Fruit fly (Drosophila melanogaster) whole organism, embryonic: Measurements from ENCODE around the gene halo.

Experiments used
- Antp ChIP-seq: fragments of 200-800 bp; sonication (Bioruptor generic); optimal IDR thresholded peaks from 3 replicates; lab custom pipeline; 2016; ENCODE audit warnings: missing biosample characterization, missing genetic modification characterization
- Atf6 ChIP-seq: fragments of 200-800 bp; sonication (Bioruptor generic); IDR thresholded peaks from 2 replicates; pipeline ENCODE4 v1.3.6; 2022; ENCODE audit warnings: missing biosample characterization, missing genetic modification characterization
- Blimp-1 ChIP-seq: fragments of 200-800 bp; sonication (Bioruptor generic); optimal IDR thresholded peaks from 3 replicates; lab custom pipeline; 2018; ENCODE audit warnings: missing biosample characterization, missing genetic modification characterization, mild to moderate bottlenecking, moderate library complexity, missing genetic modification reagents
- CG10431 ChIP-seq: fragments of 200-800 bp; sonication (Bioruptor generic); optimal IDR thresholded peaks from 3 replicates; lab custom pipeline; 2018; ENCODE audit warnings: missing biosample characterization, mild to moderate bottlenecking, missing genetic modification characterization
- CG12219 ChIP-seq: fragments of 200-800 bp; sonication (Bioruptor generic); optimal IDR thresholded peaks from 3 replicates; lab custom pipeline; 2018; ENCODE audit warnings: missing biosample characterization, mild to moderate bottlenecking, missing genetic modification characterization
- CG14441 ChIP-seq: fragments of 200-800 bp; sonication (Bioruptor generic); IDR thresholded peaks from 2 replicates; pipeline ENCODE4 v1.3.6; 2022; ENCODE audit warnings: missing biosample characterization, missing genetic modification characterization
- CG15514 ChIP-seq: fragments of 200-800 bp; sonication (Bioruptor generic); optimal IDR thresholded peaks from 3 replicates; lab custom pipeline; 2017; ENCODE audit warnings: missing biosample characterization, missing genetic modification characterization, mild to moderate bottlenecking, moderate library complexity, missing genetic modification reagents
- CG17802 ChIP-seq: fragments of 200-800 bp; sonication (Bioruptor generic); optimal IDR thresholded peaks from 2 replicates; lab custom pipeline; 2018; ENCODE audit warnings: missing biosample characterization, mild to moderate bottlenecking, missing genetic modification characterization, moderate library complexity
- CG1832 ChIP-seq: fragments of 200-800 bp; sonication (Bioruptor generic); optimal IDR thresholded peaks from 2 replicates; lab custom pipeline; 2017; ENCODE audit warnings: missing biosample characterization, mild to moderate bottlenecking, missing genetic modification characterization, inconsistent platforms
- CG2199 ChIP-seq: fragments of 200-800 bp; sonication (Bioruptor generic); IDR thresholded peaks from 3 replicates; pipeline ENCODE4 v1.3.6; 2022; ENCODE audit warnings: missing biosample characterization, missing genetic modification characterization
- CG2889 ChIP-seq: fragments of 200-800 bp; sonication (Bioruptor generic); IDR thresholded peaks from 3 replicates; pipeline ENCODE4 v1.3.6; 2022; ENCODE audit warnings: missing biosample characterization, missing genetic modification characterization
- CG43689 ChIP-seq: fragments of 200-800 bp; sonication (Bioruptor generic); IDR thresholded peaks from 2 replicates; pipeline ENCODE4 v1.3.6; 2022; ENCODE audit warnings: missing biosample characterization, missing genetic modification characterization
- CG4424 ChIP-seq: fragments of 200-800 bp; sonication (Bioruptor generic); optimal IDR thresholded peaks from 3 replicates; lab custom pipeline; 2016; ENCODE audit warnings: missing biosample characterization, missing genetic modification characterization
- CG4730 ChIP-seq: fragments of 200-800 bp; sonication (Bioruptor generic); IDR thresholded peaks from 2 replicates; pipeline ENCODE4 v1.3.6; 2022; ENCODE audit warnings: missing biosample characterization, missing genetic modification characterization
- CG6683 ChIP-seq: fragments of 200-800 bp; sonication (Bioruptor generic); optimal IDR thresholded peaks from 2 replicates; lab custom pipeline; 2017; ENCODE audit warnings: missing biosample characterization, mild to moderate bottlenecking, missing genetic modification characterization, missing genetic modification reagents
- CG6813 ChIP-seq: fragments of 200-800 bp; sonication (Bioruptor generic); optimal IDR thresholded peaks from 2 replicates; lab custom pipeline; 2017; ENCODE audit warnings: missing biosample characterization, missing genetic modification characterization, mild to moderate bottlenecking, moderate library complexity, missing genetic modification reagents
- CG7745 ChIP-seq: fragments of 200-800 bp; sonication (Bioruptor generic); optimal IDR thresholded peaks from 2 replicates; lab custom pipeline; 2018; ENCODE audit warnings: missing biosample characterization, mild to moderate bottlenecking, missing genetic modification characterization, moderate library complexity
- CG8089 ChIP-seq: fragments of 200-800 bp; sonication (Bioruptor generic); optimal IDR thresholded peaks from 3 replicates; lab custom pipeline; 2016; ENCODE audit warnings: missing biosample characterization, missing genetic modification characterization
- CG8478 ChIP-seq: fragments of >200 bp; optimal IDR thresholded peaks from 2 replicates; lab custom pipeline; 2018
- Chrac-16 ChIP-seq: fragments of 200-800 bp; sonication (Bioruptor generic); optimal IDR thresholded peaks from 3 replicates; lab custom pipeline; 2016; ENCODE audit warnings: missing biosample characterization, missing genetic modification characterization
- D19A ChIP-seq: fragments of 200-800 bp; optimal IDR thresholded peaks from 3 replicates; lab custom pipeline; 2019; ENCODE audit warnings: missing biosample characterization, mild to moderate bottlenecking, missing genetic modification characterization, moderate library complexity
- Dip3 ChIP-seq: fragments of 200-800 bp; sonication (Bioruptor generic); optimal IDR thresholded peaks from 3 replicates; lab custom pipeline; 2016; ENCODE audit warnings: missing biosample characterization, missing genetic modification characterization
- Fer2 ChIP-seq: fragments of 200-800 bp; sonication (Bioruptor generic); optimal IDR thresholded peaks from 2 replicates; lab custom pipeline; 2018; ENCODE audit warnings: missing biosample characterization, mild to moderate bottlenecking, missing genetic modification characterization, moderate library complexity
- Fer3 ChIP-seq: fragments of 200-800 bp; sonication (Bioruptor generic); optimal IDR thresholded peaks from 2 replicates; lab custom pipeline; 2018; ENCODE audit warnings: missing biosample characterization, mild to moderate bottlenecking, missing genetic modification characterization, moderate library complexity
- Gsc ChIP-seq: fragments of 200-800 bp; sonication (Bioruptor generic); IDR thresholded peaks from 2 replicates; pipeline ENCODE4 v1.3.6; 2022; ENCODE audit warnings: missing biosample characterization, missing genetic modification characterization
- Mrtf ChIP-seq: fragments of 200-800 bp; sonication (Bioruptor generic); IDR thresholded peaks from 3 replicates; pipeline ENCODE4 v1.3.6; 2022; ENCODE audit warnings: missing biosample characterization, missing genetic modification characterization
- NFAT ChIP-seq: fragments of 200-800 bp; sonication (Bioruptor generic); IDR thresholded peaks from 2 replicates; pipeline ENCODE4 v1.3.6; 2022; ENCODE audit warnings: missing biosample characterization, missing genetic modification characterization
- PHDP ChIP-seq: fragments of 200-800 bp; sonication (Bioruptor generic); optimal IDR thresholded peaks from 3 replicates; lab custom pipeline; 2018; ENCODE audit warnings: missing biosample characterization, mild to moderate bottlenecking, missing genetic modification characterization, moderate library complexity
- Rfx ChIP-seq: fragments of 200-800 bp; sonication (Bioruptor generic); IDR thresholded peaks from 2 replicates; pipeline ENCODE4 v1.3.6; 2022; ENCODE audit warnings: missing biosample characterization, missing genetic modification characterization
- TFAM ChIP-seq: fragments of 200-800 bp; sonication (Bioruptor generic); optimal IDR thresholded peaks from 2 replicates; lab custom pipeline; 2017; ENCODE audit warnings: missing biosample characterization, missing genetic modification characterization, inconsistent platforms
- Tbp ChIP-seq: fragments of >200 bp; optimal IDR thresholded peaks from 2 replicates; lab custom pipeline; 2018; ENCODE audit warnings: missing biosample characterization, missing genetic modification characterization
- Usf ChIP-seq: fragments of 200-800 bp; sonication (Bioruptor generic); optimal IDR thresholded peaks from 2 replicates; lab custom pipeline; 2017; ENCODE audit warnings: missing genotype, missing biosample characterization, missing genetic modification characterization
- Xbp1 ChIP-seq: fragments of 200-800 bp; sonication (Bioruptor generic); optimal IDR thresholded peaks from 3 replicates; lab custom pipeline; 2016; ENCODE audit warnings: missing biosample characterization, mild to moderate bottlenecking, missing genetic modification characterization
- cas ChIP-seq: fragments of 200-800 bp; sonication (Bioruptor generic); IDR thresholded peaks from 2 replicates; pipeline ENCODE4 v1.3.6; 2022; ENCODE audit warnings: missing biosample characterization, missing genetic modification characterization
- fru ChIP-seq: fragments of >200 bp; optimal IDR thresholded peaks from 2 replicates; lab custom pipeline; 2017
- ftz-f1 ChIP-seq: fragments of 200-800 bp; sonication (Bioruptor generic); optimal IDR thresholded peaks from 2 replicates; lab custom pipeline; 2016; ENCODE audit warnings: missing biosample characterization, missing genetic modification characterization
- gce ChIP-seq: fragments of 200-800 bp; sonication (Bioruptor generic); IDR thresholded peaks from 3 replicates; pipeline ENCODE4 v1.3.6; 2022; ENCODE audit warnings: missing biosample characterization, missing genetic modification characterization
- insv ChIP-seq, 2 experiments: fragments of 200-800 bp; sonication (Bioruptor generic); optimal IDR thresholded peaks; 3 replicates each; lab custom pipeline; 2016 to 2018; ENCODE audit warnings: missing biosample characterization in 2 of 2, missing genetic modification characterization in 2 of 2
- lov ChIP-seq, 2 experiments: fragments of 200-800 bp in 1 of 2; fragments of >200 bp in 1 of 2; sonication (Bioruptor generic) in 1 of 2; IDR thresholded peaks in 1 of 2; optimal IDR thresholded peaks in 1 of 2; 2 replicates in 1 of 2; 3 replicates in 1 of 2; pipeline versions ENCODE4 v1.3.6 to Lab custom; 2017 to 2022; ENCODE audit warnings: missing biosample characterization in 1 of 2, missing genetic modification characterization in 1 of 2
- luna ChIP-seq: fragments of 200-800 bp; sonication (Bioruptor generic); optimal IDR thresholded peaks from 2 replicates; lab custom pipeline; 2016; ENCODE audit warnings: missing biosample characterization, missing genetic modification characterization
- otp ChIP-seq: fragments of 200-800 bp; sonication (Bioruptor generic); IDR thresholded peaks from 3 replicates; pipeline ENCODE4, ENCODE4 v1.3.6; 2022; ENCODE audit warnings: missing biosample characterization, missing genetic modification characterization
- peb ChIP-seq: fragments of 200-800 bp; sonication (Bioruptor generic); IDR thresholded peaks from 2 replicates; pipeline ENCODE4 v1.3.6; 2022; ENCODE audit warnings: missing biosample characterization, missing genetic modification characterization
- pros ChIP-seq: fragments of 200-800 bp; sonication (Bioruptor generic); optimal IDR thresholded peaks from 3 replicates; lab custom pipeline; 2019; ENCODE audit warnings: missing biosample characterization, mild to moderate bottlenecking, missing genetic modification characterization, moderate library complexity
- pum ChIP-seq: fragments of 200-800 bp; sonication (Bioruptor generic); optimal IDR thresholded peaks from 2 replicates; lab custom pipeline; 2016; ENCODE audit warnings: missing biosample characterization, missing genetic modification characterization
- seq ChIP-seq: fragments of 200-800 bp; sonication (Bioruptor generic); IDR thresholded peaks from 2 replicates; pipeline ENCODE4 v1.3.6; 2022; ENCODE audit warnings: missing biosample characterization, missing genetic modification characterization
- shn ChIP-seq: fragments of 200-800 bp; sonication (Bioruptor generic); optimal IDR thresholded peaks from 3 replicates; lab custom pipeline; 2016; ENCODE audit warnings: missing biosample characterization, missing genetic modification characterization
- slbo ChIP-seq: fragments of 200-800 bp; sonication (Bioruptor generic); IDR thresholded peaks from 2 replicates; pipeline ENCODE4 v1.3.6; 2022; ENCODE audit warnings: missing biosample characterization, missing genetic modification characterization
- sqz ChIP-seq: fragments of 200-800 bp; sonication (Bioruptor generic); optimal IDR thresholded peaks from 3 replicates; lab custom pipeline; 2018; ENCODE audit warnings: missing biosample characterization, mild to moderate bottlenecking, missing genetic modification characterization
- stc ChIP-seq: fragments of 200-800 bp; sonication (Bioruptor generic); IDR thresholded peaks from 2 replicates; pipeline ENCODE4 v1.3.6; 2022; ENCODE audit warnings: missing biosample characterization, missing genetic modification characterization
- tna ChIP-seq: fragments of 200-800 bp; sonication (Bioruptor generic); IDR thresholded peaks from 2 replicates; pipeline ENCODE4 v1.3.6; 2022; ENCODE audit warnings: missing biosample characterization, missing genetic modification characterization; ENCODE audit not compliant: partially characterized antibody
- toy ChIP-seq: fragments of 200-800 bp; sonication (Bioruptor generic); IDR thresholded peaks from 2 replicates; pipeline ENCODE4 v1.3.6; 2022; ENCODE audit warnings: missing biosample characterization, missing genetic modification characterization
- zfh2 ChIP-seq: fragments of 200-800 bp; sonication (Bioruptor generic); optimal IDR thresholded peaks from 2 replicates; lab custom pipeline; 2016; ENCODE audit warnings: missing biosample characterization, missing genetic modification characterization

halo gene

DNA sequence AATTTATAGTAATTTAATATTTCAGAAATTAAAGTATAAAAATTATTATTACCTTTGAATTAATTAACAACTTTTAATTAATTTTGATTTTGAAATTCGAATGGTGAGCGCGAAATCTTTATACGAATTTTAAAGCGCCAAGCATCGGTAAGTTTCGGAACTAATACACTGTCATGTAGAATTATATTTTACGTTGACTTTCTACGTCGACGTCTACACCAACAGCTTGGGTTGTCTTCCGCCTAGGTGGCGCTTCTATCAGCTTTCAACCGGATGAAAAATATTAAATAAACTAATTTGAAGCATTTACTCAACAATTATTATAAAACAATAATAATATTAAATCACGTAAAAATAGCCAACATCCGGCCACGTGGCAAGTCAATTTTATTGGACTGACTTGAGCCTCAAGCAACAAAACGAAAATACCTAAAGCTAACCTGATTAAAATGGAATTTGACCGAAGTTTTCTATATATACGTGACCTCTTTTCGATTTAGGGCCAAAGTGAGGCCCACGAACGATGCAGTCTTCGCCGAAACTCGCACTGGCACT lies 26.1 kb downstream of the halo start, which contains the start of gene CG31928 (continued):
- TF ChIP-seq CG2199 (GFP tag; lab: Robert Waterston, UW) (no peak), insv (GFP tag; optimal IDR thresholded peaks at IDR 0.05; lab: Kevin White, UChicago) (no peak), Rfx (GFP tag; lab: Robert Waterston, UW) (peak; percentile 72), stc (GFP tag; lab: Robert Waterston, UW) (no peak), Dip3 (GFP tag; lab: Kevin White, UChicago) (no peak), Antp (GFP tag; lab: Kevin White, UChicago) (no peak), CG12219 (GFP tag; lab: Kevin White, UChicago) (no peak), toy (GFP tag; lab: Robert Waterston, UW) (no peak), CG1832 (GFP tag; lab: Kevin White, UChicago) (no peak), TFAM (GFP tag; lab: Kevin White, UChicago) (no peak), pros (no peak), CG10431 (GFP tag; lab: Kevin White, UChicago) (no peak), CG4424 (GFP tag; lab: Kevin White, UChicago) (no peak), CG6683 (GFP tag; lab: Kevin White, UChicago) (no peak), peb (GFP tag; lab: Robert Waterston, UW) (no peak), sqz (no peak), seq (GFP tag; lab: Robert Waterston, UW) (no peak), CG17802 (tag; lab: Kevin White, UChicago) (no peak), CG6813 (no peak), zfh2 (GFP tag; lab: Kevin White, UChicago) (no peak), Usf (GFP tag; lab: Kevin White, UChicago) (no peak), NFAT (GFP tag; lab: Robert Waterston, UW) (no peak; the same call in 1 of the 2 replicates), Atf6 (GFP tag; lab: Robert Waterston, UW) (no peak), CG4730 (GFP tag; lab: Robert Waterston, UW) (no peak), Mrtf (GFP tag; lab: Robert Waterston, UW) (no peak), tna (no peak), Gsc (GFP tag; lab: Robert Waterston, UW) (no peak), pum (GFP tag; lab: Kevin White, UChicago) (no peak), CG8089 (GFP tag; lab: Kevin White, UChicago) (no peak), CG7745 (tag; lab: Kevin White, UChicago) (no peak), CG43689 (GFP tag; lab: Robert Waterston, UW) (no peak), ftz-f1 (no peak), shn (GFP tag; lab: Kevin White, UChicago) (no peak), Blimp-1 (GFP tag; lab: Kevin White, UChicago) (no peak), luna (GFP tag; lab: Kevin White, UChicago) (no peak), CG15514 (GFP tag; lab: Kevin White, UChicago) (no peak), gce (GFP tag; lab: Robert Waterston, UW) (no peak), Fer3 (no peak), fru (no peak), Xbp1 (GFP tag; lab: Kevin White, UChicago) (peak; percentile 63), CG8478 (lab: Kevin White, UChicago) (no peak), CG2889 (GFP tag; lab: Robert Waterston, UW) (no peak), CG14441 (peak; percentile 17; the same call in 1 of the 2 replicates), otp (GFP tag; lab: Robert Waterston, UW) (no peak), lov (optimal IDR thresholded peaks at IDR 0.05; lab: Kevin White, UChicago) (no peak), lov (GFP tag; IDR thresholded peaks at IDR 0.05; lab: Robert Waterston, UW) (no peak), D19A (tag; lab: Kevin White, UChicago) (no peak), Fer2 (tag; lab: Kevin White, UChicago) (no peak), PHDP (tag; lab: Kevin White, UChicago) (no peak), cas (GFP tag; lab: Robert Waterston, UW) (no peak), Chrac-16 (GFP tag; lab: Kevin White, UChicago) (peak; percentile 50), Tbp (GFP tag; lab: Kevin White, UChicago) (no peak), slbo (GFP tag; lab: Robert Waterston, UW) (peak; percentile 52)
